Fruit fly (Drosophila melanogaster) whole organism, embryonic: Measurements from ENCODE around the gene CG17343.

Source experiments
- Awh ChIP-seq: fragments of 200-800 bp; sonication (Bioruptor generic); IDR thresholded peaks from 2 replicates; pipeline ENCODE4, ENCODE4 v1.3.6; 2022; ENCODE audit warnings: missing biosample characterization, missing genetic modification characterization
- C15 ChIP-seq: fragments of 200-800 bp; sonication (Bioruptor generic); IDR thresholded peaks from 3 replicates; pipeline ENCODE4 v1.3.6; 2022; ENCODE audit warnings: missing biosample characterization, missing genetic modification characterization
- CG12299 ChIP-seq: fragments of 200-800 bp; sonication (Bioruptor generic); optimal IDR thresholded peaks from 2 replicates; lab custom pipeline; 2018; ENCODE audit warnings: missing biosample characterization, mild to moderate bottlenecking, missing genetic modification characterization
- CG13624 ChIP-seq: fragments of 200-800 bp; sonication (Bioruptor generic); optimal IDR thresholded peaks from 2 replicates; lab custom pipeline; 2016; ENCODE audit warnings: missing biosample characterization, missing genetic modification characterization
- CG15479 ChIP-seq: fragments of 200-800 bp; sonication (Bioruptor generic); optimal IDR thresholded peaks from 3 replicates; lab custom pipeline; 2019; ENCODE audit warnings: missing biosample characterization, mild to moderate bottlenecking, missing genetic modification characterization, moderate library complexity
- CG15696 ChIP-seq: fragments of 200-800 bp; sonication (Bioruptor generic); optimal IDR thresholded peaks from 2 replicates; lab custom pipeline; 2019; ENCODE audit warnings: missing biosample characterization, mild to moderate bottlenecking, missing genetic modification characterization, moderate library complexity
- CG17385 ChIP-seq: fragments of 200-800 bp; sonication (Bioruptor generic); optimal IDR thresholded peaks from 3 replicates; lab custom pipeline; 2018; ENCODE audit warnings: missing biosample characterization, mild to moderate bottlenecking, missing genetic modification characterization
- CG2129 ChIP-seq: fragments of 200-800 bp; sonication (Bioruptor generic); IDR thresholded peaks from 2 replicates; pipeline ENCODE4 v1.3.6; 2022; ENCODE audit warnings: missing biosample characterization, missing genetic modification characterization; ENCODE audit not compliant: partially characterized antibody
- CG2889 ChIP-seq: fragments of 200-800 bp; sonication (Bioruptor generic); IDR thresholded peaks from 3 replicates; pipeline ENCODE4 v1.3.6; 2022; ENCODE audit warnings: missing biosample characterization, missing genetic modification characterization
- CG32532 ChIP-seq: fragments of 200-800 bp; sonication (Bioruptor generic); IDR thresholded peaks from 2 replicates; pipeline ENCODE4 v1.3.6; 2022; ENCODE audit warnings: missing biosample characterization, missing genetic modification characterization
- CG42726 ChIP-seq: fragments of 200-800 bp; sonication (Bioruptor generic); IDR thresholded peaks from 2 replicates; pipeline ENCODE4 v1.3.6; 2022; ENCODE audit warnings: missing biosample characterization, missing genetic modification characterization; ENCODE audit not compliant: partially characterized antibody
- CG4820 ChIP-seq: fragments of 200-800 bp; sonication (Bioruptor generic); optimal IDR thresholded peaks from 3 replicates; lab custom pipeline; 2016; ENCODE audit warnings: missing biosample characterization, missing genetic modification characterization
- CG5245 ChIP-seq: fragments of 200-800 bp; sonication (Bioruptor generic); optimal IDR thresholded peaks from 3 replicates; lab custom pipeline; 2016; ENCODE audit warnings: missing biosample characterization, missing genetic modification characterization
- CG6683 ChIP-seq: fragments of 200-800 bp; sonication (Bioruptor generic); optimal IDR thresholded peaks from 2 replicates; lab custom pipeline; 2017; ENCODE audit warnings: missing biosample characterization, mild to moderate bottlenecking, missing genetic modification characterization, missing genetic modification reagents
- CG8478 ChIP-seq: fragments of >200 bp; optimal IDR thresholded peaks from 2 replicates; lab custom pipeline; 2018
- Deaf1 ChIP-seq: fragments of 200-800 bp; optimal IDR thresholded peaks from 3 replicates; lab custom pipeline; 2019; ENCODE audit warnings: missing biosample characterization, mild to moderate bottlenecking, missing genetic modification characterization, moderate library complexity
- Elba2 ChIP-seq: fragments of 200-800 bp; sonication (Bioruptor generic); optimal IDR thresholded peaks from 3 replicates; lab custom pipeline; 2016; ENCODE audit warnings: missing biosample characterization, missing genetic modification characterization
- Ets65A ChIP-seq: fragments of 200-800 bp; sonication (Bioruptor generic); peaks from one replicate; lab custom pipeline; 2016; ENCODE audit warnings: missing biosample characterization, missing genetic modification characterization
- Fer1 ChIP-seq: fragments of 200-800 bp; sonication (Bioruptor generic); optimal IDR thresholded peaks from 2 replicates; lab custom pipeline; 2017; ENCODE audit warnings: missing biosample characterization, mild to moderate bottlenecking, missing genetic modification characterization
- Fer3 ChIP-seq: fragments of 200-800 bp; sonication (Bioruptor generic); optimal IDR thresholded peaks from 2 replicates; lab custom pipeline; 2018; ENCODE audit warnings: missing biosample characterization, mild to moderate bottlenecking, missing genetic modification characterization, moderate library complexity
- Gug ChIP-seq: fragments of 200-800 bp; sonication (Bioruptor generic); IDR thresholded peaks from 4 replicates; pipeline ENCODE4 v1.3.6; 2022; ENCODE audit warnings: missing biosample characterization, missing genetic modification characterization
- Hey ChIP-seq: fragments of 200-800 bp; sonication (Bioruptor generic); optimal IDR thresholded peaks from 3 replicates; lab custom pipeline; 2018; ENCODE audit warnings: missing biosample characterization, mild to moderate bottlenecking, missing genetic modification characterization
- HmgZ ChIP-seq: fragments of 200-800 bp; sonication (Bioruptor generic); optimal IDR thresholded peaks from 2 replicates; lab custom pipeline; 2018; ENCODE audit warnings: missing biosample characterization, mild to moderate bottlenecking, missing genetic modification characterization
- Hmx ChIP-seq: fragments of 200-800 bp; sonication (Bioruptor generic); optimal IDR thresholded peaks from 2 replicates; lab custom pipeline; 2016; ENCODE audit warnings: missing biosample characterization, missing genetic modification characterization
- Hr39 ChIP-seq: fragments of >200 bp; optimal IDR thresholded peaks from 2 replicates; lab custom pipeline; 2017
- Lhr ChIP-seq: fragments of 200-800 bp; sonication (Bioruptor generic); optimal IDR thresholded peaks from 3 replicates; lab custom pipeline; 2017; ENCODE audit warnings: mild to moderate bottlenecking, missing biosample characterization, missing genetic modification reagents, missing genetic modification characterization
- MTF-1 ChIP-seq: fragments of 200-800 bp; sonication (Bioruptor generic); optimal IDR thresholded peaks from 2 replicates; lab custom pipeline; 2018; ENCODE audit warnings: missing biosample characterization, mild to moderate bottlenecking, missing genetic modification characterization, borderline replicate concordance
- Med ChIP-seq: fragments of 200-800 bp; sonication (Bioruptor generic); peaks from one replicate; lab custom pipeline; 2016; ENCODE audit warnings: missing biosample characterization, missing genetic modification characterization, mild to moderate bottlenecking, inconsistent platforms, moderate library complexity
- Myb ChIP-seq: fragments of 200-800 bp; sonication (Bioruptor generic); optimal IDR thresholded peaks from 2 replicates; lab custom pipeline; 2016; ENCODE audit warnings: missing biosample characterization, missing genetic modification characterization
- Sox100B ChIP-seq: fragments of 200-800 bp; sonication (Bioruptor generic); optimal IDR thresholded peaks from 3 replicates; lab custom pipeline; 2018; ENCODE audit warnings: missing biosample characterization, mild to moderate bottlenecking, missing genetic modification characterization
- ab ChIP-seq: fragments of 200-800 bp; sonication (Bioruptor generic); optimal IDR thresholded peaks from 2 replicates; lab custom pipeline; 2016; ENCODE audit warnings: missing biosample characterization, missing genetic modification characterization
- al ChIP-seq: fragments of 200-800 bp; sonication (Bioruptor generic); IDR thresholded peaks from 2 replicates; pipeline ENCODE4 v1.3.6; 2022; ENCODE audit warnings: missing biosample characterization, missing genetic modification characterization
- bbx ChIP-seq: fragments of 200-800 bp; sonication (Bioruptor generic); IDR thresholded peaks from 2 replicates; pipeline ENCODE4 v1.3.6; 2022; ENCODE audit warnings: missing biosample characterization, missing genetic modification characterization; ENCODE audit not compliant: partially characterized antibody
- bowl ChIP-seq: fragments of 200-800 bp; sonication (Bioruptor generic); IDR thresholded peaks from 2 replicates; pipeline ENCODE4 v1.3.6; 2022; ENCODE audit warnings: missing biosample characterization, missing genetic modification characterization
- chm ChIP-seq: fragments of 200-800 bp; sonication (Bioruptor generic); IDR thresholded peaks from 2 replicates; pipeline ENCODE4 v1.3.6; 2022; ENCODE audit warnings: missing biosample characterization, missing genetic modification characterization
- corto ChIP-seq: fragments of 200-800 bp; sonication (Bioruptor generic); optimal IDR thresholded peaks from 2 replicates; lab custom pipeline; 2016; ENCODE audit warnings: missing biosample characterization, mild to moderate bottlenecking, missing genetic modification characterization, moderate library complexity
- crol ChIP-seq: fragments of 200-800 bp; sonication (Bioruptor generic); IDR thresholded peaks from 2 replicates; pipeline ENCODE4 v1.3.6; 2022; ENCODE audit warnings: missing biosample characterization, missing genetic modification characterization
- disco-r ChIP-seq: fragments of 200-800 bp; sonication (Bioruptor generic); optimal IDR thresholded peaks from 2 replicates; lab custom pipeline; 2016; ENCODE audit warnings: missing biosample characterization, missing genetic modification characterization
- fd96Cb ChIP-seq: fragments of 200-800 bp; sonication (Bioruptor generic); optimal IDR thresholded peaks from 2 replicates; lab custom pipeline; 2018; ENCODE audit warnings: missing biosample characterization, mild to moderate bottlenecking, missing genetic modification characterization, moderate library complexity
- grn ChIP-seq: fragments of 200-800 bp; sonication (Bioruptor generic); optimal IDR thresholded peaks from 3 replicates; lab custom pipeline; 2017; ENCODE audit warnings: missing biosample characterization, missing genetic modification characterization
- hbn ChIP-seq: fragments of 200-800 bp; sonication (Bioruptor generic); IDR thresholded peaks from 2 replicates; pipeline ENCODE4 v1.3.6; 2022; ENCODE audit warnings: missing biosample characterization, missing genetic modification characterization; ENCODE audit not compliant: partially characterized antibody
- kni ChIP-seq: fragments of 200-800 bp; sonication (Bioruptor generic); optimal IDR thresholded peaks from 3 replicates; lab custom pipeline; 2017; ENCODE audit warnings: mild to moderate bottlenecking, missing biosample characterization, missing genetic modification reagents, missing genetic modification characterization
- lola ChIP-seq, 3 experiments: fragments of >200 bp in 2 of 3; fragments of 200-800 bp in 1 of 3; sonication (Bioruptor generic) in 1 of 3; optimal IDR thresholded peaks; 2 replicates each; lab custom pipeline; 2017 to 2019; ENCODE audit warnings: missing biosample characterization in 3 of 3, missing genetic modification characterization in 3 of 3, mild to moderate bottlenecking in 1 of 3, moderate library complexity in 1 of 3
- lov ChIP-seq, 2 experiments: fragments of 200-800 bp in 1 of 2; fragments of >200 bp in 1 of 2; sonication (Bioruptor generic) in 1 of 2; IDR thresholded peaks in 1 of 2; optimal IDR thresholded peaks in 1 of 2; 2 replicates in 1 of 2; 3 replicates in 1 of 2; pipeline versions ENCODE4 v1.3.6 to Lab custom; 2017 to 2022; ENCODE audit warnings: missing biosample characterization in 1 of 2, missing genetic modification characterization in 1 of 2
- nerfin-1 ChIP-seq: fragments of 200-800 bp; sonication (Bioruptor generic); optimal IDR thresholded peaks from 3 replicates; lab custom pipeline; 2019; ENCODE audit warnings: missing biosample characterization, mild to moderate bottlenecking, missing genetic modification characterization, moderate library complexity
- otp ChIP-seq: fragments of 200-800 bp; sonication (Bioruptor generic); IDR thresholded peaks from 3 replicates; pipeline ENCODE4, ENCODE4 v1.3.6; 2022; ENCODE audit warnings: missing biosample characterization, missing genetic modification characterization
- pfk ChIP-seq: fragments of 200-800 bp; sonication (Bioruptor generic); optimal IDR thresholded peaks from 2 replicates; lab custom pipeline; 2018; ENCODE audit warnings: missing biosample characterization, mild to moderate bottlenecking, missing genetic modification characterization, moderate library complexity
- pros ChIP-seq: fragments of 200-800 bp; sonication (Bioruptor generic); optimal IDR thresholded peaks from 3 replicates; lab custom pipeline; 2019; ENCODE audit warnings: missing biosample characterization, mild to moderate bottlenecking, missing genetic modification characterization, moderate library complexity
- salm ChIP-seq: fragments of 200-800 bp; sonication (Bioruptor generic); optimal IDR thresholded peaks from 2 replicates; lab custom pipeline; 2018; ENCODE audit warnings: missing biosample characterization, mild to moderate bottlenecking, missing genetic modification characterization
- tll ChIP-seq, 2 experiments: fragments of 200-800 bp in 1 of 2; fragments of >200 bp in 1 of 2; sonication (Bioruptor generic) in 1 of 2; optimal IDR thresholded peaks; 2 replicates each; lab custom pipeline; 2017 to 2019; ENCODE audit warnings: missing biosample characterization in 2 of 2, missing genetic modification characterization in 2 of 2, mild to moderate bottlenecking in 1 of 2, moderate library complexity in 1 of 2

CG17343 gene

DNA sequence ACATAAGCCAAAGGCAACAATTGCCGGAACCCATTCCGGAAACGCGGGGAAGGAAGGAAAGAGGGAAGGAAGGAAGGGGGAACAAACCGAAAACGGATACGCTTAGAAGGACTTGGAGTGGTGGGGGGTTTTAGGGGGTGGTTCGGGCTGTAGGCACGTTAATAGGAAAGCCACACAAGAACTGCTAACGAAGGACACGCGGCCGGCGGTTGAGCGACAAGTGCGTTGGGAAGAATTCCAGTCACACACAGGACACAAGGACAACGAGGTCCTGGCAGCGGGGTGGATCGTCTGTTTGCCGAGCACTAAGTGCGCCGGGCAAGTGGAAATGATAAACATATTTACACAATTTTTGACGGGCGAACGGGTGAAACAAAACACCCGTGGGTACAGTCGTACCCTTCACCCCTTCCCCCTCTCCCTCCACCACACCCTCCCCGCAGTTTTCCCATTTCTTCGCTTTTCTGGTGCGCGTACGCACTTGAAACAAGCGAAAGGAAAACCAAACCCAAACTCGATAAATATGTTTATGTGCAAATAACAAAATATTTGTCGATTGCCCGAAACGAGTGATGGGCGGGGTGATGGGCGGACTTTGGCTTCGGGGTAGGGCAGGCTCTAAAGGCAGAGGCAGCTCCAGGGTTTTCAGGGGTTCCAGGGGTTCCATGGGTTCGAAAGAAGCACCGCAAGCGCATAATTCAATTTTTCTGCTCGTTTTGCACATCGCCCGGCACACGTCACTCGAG, 38.6 kb downstream of the CG17343 start (continued):
- TF ChIP-seq CG5245 (GFP tag; lab: Kevin White, UChicago) (no peak), ab (GFP tag; lab: Kevin White, UChicago) (no peak), kni (peak; percentile 40), otp (GFP tag; lab: Robert Waterston, UW) (no peak), grn (no peak), lov (optimal IDR thresholded peaks at IDR 0.05; lab: Kevin White, UChicago) (no peak), lov (GFP tag; IDR thresholded peaks at IDR 0.05; lab: Robert Waterston, UW) (no peak), fd96Cb (no peak), salm (no peak), pfk (no peak), Med (GFP tag; lab: Kevin White, UChicago) (peak; percentile 34), MTF-1 (no peak), Fer3 (tag; lab: Kevin White, UChicago) (no peak), HmgZ (no peak), bbx (GFP tag; lab: Robert Waterston, UW) (no peak), chm (no peak), CG2129 (GFP tag; lab: Robert Waterston, UW) (no peak), pros (peak; percentile 79), CG15696 (tag; lab: Kevin White, UChicago) (peak; percentile 2), Fer1 (GFP tag; lab: Kevin White, UChicago) (no peak), Sox100B (no peak), lola (GFP tag; optimal IDR thresholded peaks at IDR 0.05; lab: Kevin White, UChicago) (no peak), CG17385 (GFP tag; lab: Kevin White, UChicago) (no peak), crol (peak; percentile 84), bowl (no peak), tll (GFP tag; optimal IDR thresholded peaks at IDR 0.05; lab: Kevin White, UChicago) (peak in 1 of 2 experiments; percentile 76), nerfin-1 (tag; lab: Kevin White, UChicago) (peak; percentile 45), CG2889 (no peak), CG32532 (GFP tag; lab: Robert Waterston, UW) (no peak), Awh (GFP tag; lab: Robert Waterston, UW) (0 out of 2 replicates have a peak, but pooled peaks have one; percentile 48), CG8478 (no peak), disco-r (GFP tag; lab: Kevin White, UChicago) (no peak), C15 (GFP tag; lab: Robert Waterston, UW) (no peak), al (no peak), CG12299 (tag; lab: Kevin White, UChicago) (no peak)

- TF ChIP-seq Ets65A = peak; percentile 24
- no peak for TF ChIP-seq Elba2 (GFP tag; lab: Kevin White, UChicago)
- peak; percentile 1 for TF ChIP-seq Hr39 (lab: Kevin White, UChicago)
- peak; percentile 92 for TF ChIP-seq Hey
These were observed 39.7 kb downstream of the CG17343 start for dm6 chr2L:19104383-19104782.

- TF ChIP-seq hbn (GFP tag; lab: Robert Waterston, UW) = no peak
- TF ChIP-seq CG15479 (GFP tag; lab: Kevin White, UChicago) = no peak
- TF ChIP-seq Myb (GFP tag; lab: Kevin White, UChicago) = no peak
- TF ChIP-seq Lhr (GFP tag; lab: Kevin White, UChicago) = no peak
- TF ChIP-seq CG13624 (GFP tag; lab: Kevin White, UChicago) = no peak
- no peak for TF ChIP-seq CG6683 (GFP tag; lab: Kevin White, UChicago)
- TF ChIP-seq grn = peak; percentile 76
- peak; percentile 84 for TF ChIP-seq Deaf1 (tag; lab: Kevin White, UChicago)
- no peak for TF ChIP-seq CG4820 (GFP tag; lab: Kevin White, UChicago)
- no peak for TF ChIP-seq CG42726 (GFP tag; lab: Robert Waterston, UW)
- TF ChIP-seq corto (GFP tag; lab: Kevin White, UChicago) = no peak
- TF ChIP-seq Hmx = no peak
- no peak for TF ChIP-seq Gug (GFP tag; lab: Robert Waterston, UW)
These were observed 41.5 kb downstream of the CG17343 start for dm6 chr2L:19106235-19106634.
